Worm (Caenorhabditis elegans): ENCODE data around the gene F21C10.19.

F21C10.19 gene

DNA sequence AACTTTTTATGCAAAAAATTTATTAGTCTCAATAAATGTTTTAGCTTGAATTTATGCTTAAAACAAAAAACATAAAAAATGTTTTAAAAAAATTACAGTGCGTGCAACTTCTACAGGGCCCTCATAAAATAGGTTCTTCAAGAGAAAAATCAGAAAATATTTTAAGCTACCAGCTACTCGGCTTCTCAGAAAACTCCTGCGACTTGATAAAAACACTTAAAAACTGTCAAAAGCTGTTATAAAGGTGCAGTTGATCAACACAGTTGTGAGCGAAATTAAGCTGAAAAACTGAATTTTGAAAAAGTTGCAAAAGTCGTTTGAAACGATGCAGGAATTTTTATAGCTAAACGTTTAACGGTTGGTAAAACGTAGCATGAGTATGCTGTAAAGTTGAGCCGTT lies 42.1 kb upstream of the F21C10.19 start (continued):
- TF ChIP-seq cey-2 (tag; optimal IDR thresholded peaks at IDR 0.05; ENCODE audit: borderline replicate concordance, insufficient read depth) (no peak), nhr-11 (tag; optimal IDR thresholded peaks at IDR 0.05) (no peak), dpl-1 (GFP tag; optimal IDR thresholded peaks at IDR 0.05) (no peak), mdt-29 (GFP tag; IDR thresholded peaks at IDR 0.05) (peak; percentile 78; the same call in 1 of the 2 replicates), snpc-4 (tag; optimal IDR thresholded peaks at IDR 0.05) (no peak), vab-7 (GFP tag; IDR thresholded peaks at IDR 0.05) (peak; percentile 46; the same call in 1 of the 2 replicates), jun-1 (tag; optimal IDR thresholded peaks at IDR 0.05) (no peak), dve-1 (tag; optimal IDR thresholded peaks at IDR 0.05; ENCODE audit: insufficient read depth) (no peak), dmd-6 (GFP tag; IDR thresholded peaks at IDR 0.05) (peak; percentile 60), daf-16 (GFP tag; optimal IDR thresholded peaks at IDR 0.05) (no peak), daf-16 (tag; optimal IDR thresholded peaks at IDR 0.05) (no peak), hlh-30 (tag; optimal IDR thresholded peaks at IDR 0.05; ENCODE audit: insufficient read depth) (no peak), ctbp-1 (GFP tag; IDR thresholded peaks at IDR 0.05) (peak; percentile 88), hif-1 (tag; optimal IDR thresholded peaks at IDR 0.05) (no peak), zfp-3 (GFP tag; conservative IDR thresholded peaks at IDR 0.05) (peak; percentile 96), egl-43 (GFP tag; IDR thresholded peaks at IDR 0.05) (peak; percentile 56; the same call in 1 of the 2 replicates), ceh-62 (tag; optimal IDR thresholded peaks at IDR 0.05) (no peak), ZK337.2 (GFP tag; IDR thresholded peaks at IDR 0.05) (no peak), attf-4 (tag; optimal IDR thresholded peaks at IDR 0.05) (no peak), lin-1 (GFP tag; IDR thresholded peaks at IDR 0.05) (peak; percentile 36; the same call in 1 of the 2 replicates), set-16 (GFP tag; IDR thresholded peaks at IDR 0.05) (no peak), nhr-77 (tag; optimal IDR thresholded peaks at IDR 0.05) (no peak), nhr-41 (GFP tag; IDR thresholded peaks at IDR 0.05) (peak; percentile 63), T26A8.4 (GFP tag; IDR thresholded peaks at IDR 0.05) (peak; percentile 76; the same call in 1 of the 2 replicates), nhr-6 (tag; optimal IDR thresholded peaks at IDR 0.05) (no peak), zfp-2 (tag; optimal IDR thresholded peaks at IDR 0.05) (no peak), lin-13 (GFP tag; optimal IDR thresholded peaks at IDR 0.05) (no peak), rbr-2 (tag; optimal IDR thresholded peaks at IDR 0.05) (no peak), aly-2 (tag; optimal IDR thresholded peaks at IDR 0.05) (no peak), daf-12 (tag; optimal IDR thresholded peaks at IDR 0.05) (no peak), saeg-2 (GFP tag; IDR thresholded peaks at IDR 0.05) (no peak), F44E2.7 (GFP tag; IDR thresholded peaks at IDR 0.05) (no peak), dmd-9 (GFP tag; IDR thresholded peaks at IDR 0.05) (0 out of 2 replicates have a peak, but pooled peaks have one; percentile 47), hlh-11 (tag; optimal IDR thresholded peaks at IDR 0.05) (peak; percentile 12), nhr-237 (tag; optimal IDR thresholded peaks at IDR 0.05) (no peak), ztf-11 (tag; optimal IDR thresholded peaks at IDR 0.05) (no peak), sdz-12 (GFP tag; optimal IDR thresholded peaks at IDR 0.05) (peak; percentile 36), nhr-102 (tag; optimal IDR thresholded peaks at IDR 0.05) (no peak), egl-27 (tag; optimal IDR thresholded peaks at IDR 0.05) (no peak), R02D3.7 (tag; optimal IDR thresholded peaks at IDR 0.05) (no peak), nhr-48 (tag; optimal IDR thresholded peaks at IDR 0.05) (no peak), aha-1 (tag) (no peak), ztf-7 (tag; optimal IDR thresholded peaks at IDR 0.05) (no peak), duxl-1 (tag; optimal IDR thresholded peaks at IDR 0.05; ENCODE audit: poor library complexity) (no peak), lir-3 (tag; optimal IDR thresholded peaks at IDR 0.05) (no peak), ama-1 (optimal IDR thresholded peaks at IDR 0.05) (no peak), Y48G9A.11 (GFP tag; IDR thresholded peaks at IDR 0.05) (no peak), Y75B8A.6 (GFP tag; IDR thresholded peaks at IDR 0.05) (peak; percentile 64), snpc-1.2 (GFP tag; IDR thresholded peaks at IDR 0.05) (peak; percentile 80), spr-1 (tag; optimal IDR thresholded peaks at IDR 0.05) (no peak), lin-15B (tag; optimal IDR thresholded peaks at IDR 0.05) (no peak), Y5F2A.4 (GFP tag; optimal IDR thresholded peaks at IDR 0.05) (no peak), ceh-28 (tag; optimal IDR thresholded peaks at IDR 0.05) (no peak)
